Worm (Caenorhabditis elegans): ENCODE results near the gene ZK1290.14.

- TF ChIP-seq elt-3 (tag; optimal IDR thresholded peaks at IDR 0.05) (no peak), lin-13 (GFP tag; optimal IDR thresholded peaks at IDR 0.05) (no peak), ceh-16 (tag; optimal IDR thresholded peaks at IDR 0.05) (no peak), nhr-23 (tag; optimal IDR thresholded peaks at IDR 0.05) (no peak), mab-5 (tag; optimal IDR thresholded peaks at IDR 0.05) (no peak), zag-1 (tag; optimal IDR thresholded peaks at IDR 0.05) (no peak), ceh-82 (tag; optimal IDR thresholded peaks at IDR 0.05) (no peak), mdl-1 (tag; optimal IDR thresholded peaks at IDR 0.05) (no peak), nhr-6 (tag; optimal IDR thresholded peaks at IDR 0.05) (no peak)
Observed at ce11 chrII:7560844-7561243, 5.5 kb upstream of the ZK1290.14 start.

Measured in whole organism, L2 larva.